Fruit fly (Drosophila melanogaster): Measurements from ENCODE around the gene firl.
A peak's percentile ranks its signal among the peaks of the same experiment; 100 is the strongest.

firl gene

DNA sequence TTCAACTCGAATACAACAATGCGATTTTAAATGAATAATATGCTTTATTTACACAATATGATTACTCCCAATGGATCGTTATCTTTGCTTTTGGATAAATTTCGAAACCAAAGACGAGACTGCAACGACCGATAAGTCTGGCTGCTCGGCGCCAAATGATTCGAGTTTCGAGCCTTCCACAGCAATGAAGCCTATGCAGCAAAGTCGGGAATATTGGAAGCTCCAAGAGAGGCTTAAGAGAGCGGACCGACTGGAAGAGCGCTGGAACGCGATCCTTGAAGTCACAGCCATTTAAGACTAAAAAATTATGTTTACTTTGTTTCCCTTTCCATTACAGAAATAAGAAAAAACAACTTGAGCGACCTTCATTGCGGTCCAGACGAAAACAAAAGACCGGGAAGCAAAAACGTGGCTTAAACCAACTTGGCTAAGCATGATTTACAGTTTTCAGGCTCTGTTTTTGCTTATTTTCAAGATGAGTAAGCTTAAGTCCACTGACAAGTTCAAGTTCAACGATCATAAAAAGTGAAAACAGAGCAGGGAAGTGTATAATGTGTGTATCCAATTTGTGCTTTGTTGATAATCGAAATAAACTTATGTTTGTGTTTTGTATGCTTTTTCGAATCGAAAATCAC, at the start of gene firl:
firl (minus strand) TSS at position 159 of the 635 bp plus-strand sequence.
- TF ChIP-seq CG17801 (GFP tag; optimal IDR thresholded peaks at IDR 0.05; ENCODE audit: partially characterized antibody): no peak

DNA sequence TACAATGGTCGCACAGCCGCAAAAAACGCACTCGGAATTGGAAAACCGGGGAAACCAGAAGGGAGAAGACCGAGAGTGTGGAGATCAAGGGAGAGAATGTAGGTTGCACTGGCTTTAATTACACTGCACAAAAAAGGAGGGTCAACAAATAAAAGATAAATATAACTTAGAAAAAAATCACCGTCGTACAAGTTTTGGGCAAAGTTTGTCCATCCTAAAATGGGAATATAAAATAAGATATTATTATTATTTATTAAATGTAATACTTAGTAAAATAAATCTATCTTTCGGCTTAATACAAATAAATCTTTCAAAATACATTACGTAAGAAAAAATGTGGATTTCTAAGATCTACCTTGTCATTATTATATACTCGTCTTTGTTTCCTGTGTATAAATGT, 49.2 kb upstream of the firl start:
- TF ChIP-seq CG17801 (GFP tag; optimal IDR thresholded peaks at IDR 0.05; ENCODE audit: partially characterized antibody): no peak

DNA sequence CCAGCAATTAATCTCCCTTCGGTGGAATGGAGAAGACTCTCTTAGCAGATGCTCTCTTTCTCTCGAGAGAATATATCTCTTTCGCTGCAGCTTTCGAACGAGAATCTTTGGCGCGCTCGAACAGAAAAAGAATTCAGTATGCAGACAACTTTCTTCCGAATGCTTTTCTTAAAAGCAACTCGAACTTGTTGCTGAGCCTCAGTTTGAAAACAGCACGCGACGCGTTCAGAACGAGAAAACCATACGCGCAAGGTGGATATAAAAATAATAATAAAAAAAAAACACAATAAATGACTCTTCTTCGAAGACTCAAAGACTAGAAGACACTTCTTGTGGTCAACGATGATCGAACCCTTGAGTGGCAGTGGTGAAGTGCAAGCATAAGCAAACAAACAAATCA, 47.6 kb upstream of the firl start, which contains the start of gene CG17211:
CG17211 (plus strand) TSS at position 202 of the 400 bp plus-strand sequence.
- TF ChIP-seq CG17801 (GFP tag; optimal IDR thresholded peaks at IDR 0.05; ENCODE audit: partially characterized antibody): no peak

DNA sequence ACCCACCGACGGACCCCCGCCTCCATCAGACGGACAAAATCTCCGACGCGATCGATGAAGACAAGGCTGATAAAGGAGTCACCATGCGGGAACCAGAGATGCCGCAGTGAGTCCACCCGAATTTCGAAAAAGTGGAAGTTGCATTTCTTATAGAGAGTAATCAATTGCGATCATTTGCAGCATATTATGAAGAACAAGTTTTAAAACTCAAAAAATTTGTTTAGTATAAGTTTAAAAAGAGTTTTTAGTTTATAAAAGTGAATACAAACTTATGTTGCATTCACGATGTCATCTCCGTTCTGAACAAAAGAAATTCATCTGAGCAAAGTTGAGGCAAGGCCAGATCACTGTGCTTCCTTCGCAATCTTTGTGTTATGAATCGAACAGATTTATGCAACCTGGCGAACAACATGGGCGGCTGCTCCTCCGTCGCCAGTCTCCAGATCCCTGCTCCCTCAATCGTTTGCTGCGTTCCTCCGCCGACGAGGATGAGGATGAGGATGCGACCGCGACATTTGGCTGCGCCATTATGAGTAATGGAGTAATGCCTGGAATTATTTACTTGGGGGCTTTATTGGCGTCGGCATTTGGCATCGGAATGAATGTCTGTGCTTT, 46.5 kb upstream of the firl start:
- no peak for TF ChIP-seq CG17801 (GFP tag; optimal IDR thresholded peaks at IDR 0.05; ENCODE audit: partially characterized antibody)

DNA sequence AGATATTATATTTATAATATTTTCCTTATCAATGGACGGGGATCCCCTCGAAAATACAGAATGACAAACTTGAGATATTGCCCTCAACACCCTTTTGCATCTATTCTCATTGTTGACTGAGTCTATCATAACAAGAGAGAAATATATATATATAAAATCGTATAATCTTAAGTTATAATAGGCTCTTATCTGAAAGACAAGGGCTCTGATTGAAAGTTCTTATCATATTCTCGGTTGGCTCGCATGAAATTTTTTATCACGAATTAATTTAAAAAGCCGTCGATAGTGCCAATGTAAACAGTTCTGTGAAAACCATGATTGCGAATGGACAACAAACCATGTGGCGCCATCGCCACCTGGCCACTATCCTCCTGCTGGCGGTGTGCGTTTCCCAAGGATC, 44.2 kb upstream of the firl start, which contains the start of gene Phae2:
Phae2 (plus strand) TSS at position 301 of the 400 bp plus-strand sequence.
- TF ChIP-seq CG17801 (GFP tag; optimal IDR thresholded peaks at IDR 0.05; ENCODE audit: partially characterized antibody): no peak

DNA sequence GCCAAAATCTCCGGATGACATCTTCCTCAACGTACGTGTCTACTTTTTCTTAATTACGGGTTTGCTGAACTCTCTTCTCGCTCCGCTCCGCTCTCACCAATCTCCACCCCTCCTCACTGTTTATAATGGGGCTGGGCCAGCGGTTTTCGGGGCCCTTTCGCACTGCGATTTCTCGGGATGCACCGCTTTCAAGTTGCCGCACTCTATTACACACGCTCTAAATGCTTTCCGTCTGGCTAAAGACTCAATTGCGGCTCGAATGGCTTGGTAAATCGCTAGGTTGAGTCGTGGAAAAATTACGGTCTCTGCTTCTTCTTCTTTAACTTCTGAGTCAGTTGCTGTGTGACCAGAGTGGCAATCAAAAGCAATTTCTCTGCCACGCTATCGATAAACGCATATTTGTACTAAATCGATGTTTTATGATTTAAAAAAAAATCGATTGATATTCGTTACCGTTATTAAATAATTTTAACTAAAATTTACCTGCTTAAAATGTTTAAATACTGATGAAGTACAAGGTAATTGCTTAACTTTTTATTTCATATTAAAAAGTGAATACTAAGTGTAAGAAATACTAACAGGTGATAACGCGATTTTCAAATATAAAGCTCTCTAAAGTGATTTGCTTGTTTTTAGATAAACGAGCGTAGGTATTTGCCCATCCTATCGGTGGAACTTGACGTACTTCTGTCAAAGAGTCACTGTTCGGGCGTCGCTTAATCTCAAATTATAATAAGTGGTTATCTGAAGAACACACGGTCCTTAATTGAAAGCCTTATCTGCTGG, 42.4 kb upstream of the firl start, which contains the start of the genes Rab6 and Phae1:
Rab6 (minus strand) TSS at position 338 of the 786 bp plus-strand sequence.
Phae1 (plus strand) TSS at position 639 of the 786 bp plus-strand sequence.
- peak; percentile 63 for TF ChIP-seq CG17801 (GFP tag; optimal IDR thresholded peaks at IDR 0.05; ENCODE audit: partially characterized antibody)

DNA sequence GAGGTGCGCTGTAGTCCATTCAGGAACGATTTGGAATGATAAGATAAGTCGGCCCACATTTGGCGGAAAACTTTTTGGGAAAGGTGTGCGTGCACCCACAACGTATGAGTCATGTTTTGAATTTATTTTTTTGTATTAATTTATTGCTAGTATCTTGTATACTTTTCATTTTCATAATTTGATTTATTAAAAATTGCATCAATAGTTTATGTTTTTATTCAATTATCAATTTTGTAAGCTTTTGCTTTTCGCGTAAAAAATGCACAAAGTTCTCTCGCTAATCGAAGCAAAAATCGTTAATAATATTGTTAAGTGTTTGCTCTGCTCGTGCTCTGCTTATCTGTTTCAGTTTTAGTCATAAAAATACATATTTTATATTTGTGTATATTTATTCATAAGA, 40.5 kb upstream of the firl start:
- TF ChIP-seq CG17801 (GFP tag; optimal IDR thresholded peaks at IDR 0.05; ENCODE audit: partially characterized antibody): no peak

DNA sequence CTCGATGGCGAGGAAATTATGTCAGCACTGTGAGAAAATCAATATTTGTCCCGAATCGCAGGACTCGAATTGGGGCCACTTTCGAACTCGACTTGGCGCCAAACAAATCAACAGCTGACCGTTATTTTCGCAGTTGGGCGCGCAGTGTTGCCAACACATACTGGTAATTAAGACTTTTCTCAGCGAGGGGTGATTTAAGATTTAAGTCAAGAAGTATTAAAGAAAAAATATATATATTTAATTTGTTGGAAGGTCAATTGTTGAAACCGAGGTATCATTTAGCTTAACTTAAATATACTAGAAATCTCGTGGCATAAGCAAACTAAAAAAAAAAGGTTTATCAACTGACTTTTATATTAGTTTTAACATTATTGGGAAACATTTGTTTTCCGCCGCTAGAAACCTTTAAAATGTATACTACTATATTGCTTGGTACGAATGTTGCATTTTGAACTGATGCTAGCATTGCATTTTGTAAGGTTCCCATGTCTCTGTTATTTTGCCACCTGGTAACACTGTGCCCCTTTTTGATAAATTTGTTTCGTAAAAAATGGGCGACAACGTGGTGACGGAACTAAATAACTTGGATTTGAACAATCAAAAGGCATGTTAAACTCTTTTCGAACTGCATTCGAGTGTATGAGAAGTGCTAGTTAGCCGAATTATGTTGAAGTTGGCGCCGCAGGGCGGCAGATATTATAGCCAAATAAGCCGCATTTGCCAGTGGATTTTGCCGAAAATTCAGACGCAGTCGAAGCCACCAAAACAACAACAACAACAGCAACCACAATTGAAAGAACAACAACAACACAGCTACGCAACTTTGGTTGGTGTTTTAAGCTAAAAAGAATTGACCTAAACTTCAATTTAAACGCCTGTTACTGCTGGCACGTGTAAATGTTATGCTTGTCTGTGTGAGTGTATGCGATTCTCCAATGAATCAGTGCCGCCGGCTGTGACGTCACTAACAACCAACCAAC, 36.9 kb upstream of the firl start, which contains the start of the genes Patsas and ThrRS:
Patsas (minus strand) TSS at position 55 of the 980 bp plus-strand sequence.
ThrRS (plus strand) TSS at position 521 of the 980 bp plus-strand sequence.
- TF ChIP-seq CG17801 (GFP tag; optimal IDR thresholded peaks at IDR 0.05; ENCODE audit: partially characterized antibody): peak; percentile 44

DNA sequence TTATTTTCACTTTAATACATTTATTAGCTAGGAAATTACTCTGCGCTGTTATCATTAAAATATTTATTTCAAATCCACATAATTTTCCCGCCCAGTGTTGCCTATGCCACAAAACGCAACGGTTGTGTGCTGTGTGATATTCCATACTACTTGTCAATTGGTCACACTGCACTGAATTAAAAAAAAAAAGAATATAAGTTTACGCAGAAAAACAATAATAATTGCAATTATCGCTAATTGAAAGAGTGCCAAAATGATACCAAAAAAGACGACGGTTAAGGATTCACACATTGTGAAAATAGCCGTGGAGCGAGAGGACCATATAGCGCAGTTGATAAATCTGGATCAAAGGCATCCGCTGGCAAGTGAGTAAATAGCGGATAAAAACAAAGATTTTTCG, 31.1 kb upstream of the firl start, which contains the start of gene Ced-12:
Ced-12 (plus strand) TSS at position 141 of the 400 bp plus-strand sequence.
- no peak for TF ChIP-seq CG17801 (GFP tag; optimal IDR thresholded peaks at IDR 0.05; ENCODE audit: partially characterized antibody)

DNA sequence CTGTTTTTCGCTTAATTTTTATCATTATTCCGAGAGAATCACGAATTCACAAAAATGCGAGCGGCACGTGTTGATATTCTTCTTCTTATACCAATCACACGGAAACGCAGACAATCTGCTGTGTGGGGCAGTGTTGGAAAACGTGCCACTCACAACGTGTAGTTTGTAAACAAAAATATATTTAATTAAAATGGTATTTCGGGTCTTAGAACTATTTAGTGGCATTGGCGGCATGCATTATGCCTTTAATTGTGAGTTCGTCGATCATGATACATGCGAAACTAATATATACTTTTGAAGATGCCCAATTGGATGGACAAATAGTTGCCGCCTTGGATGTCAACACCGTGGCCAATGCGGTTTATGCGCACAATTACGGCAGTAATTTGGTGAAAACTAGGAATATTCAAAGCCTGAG, 29.8 kb upstream of the firl start, which contains the start of the genes CG6712 and Mt2:
CG6712 (minus strand) TSS at position 116 of the 418 bp plus-strand sequence.
Mt2 (plus strand) TSS at position 130 of the 418 bp plus-strand sequence.
- no peak for TF ChIP-seq CG17801 (GFP tag; optimal IDR thresholded peaks at IDR 0.05; ENCODE audit: partially characterized antibody)

DNA sequence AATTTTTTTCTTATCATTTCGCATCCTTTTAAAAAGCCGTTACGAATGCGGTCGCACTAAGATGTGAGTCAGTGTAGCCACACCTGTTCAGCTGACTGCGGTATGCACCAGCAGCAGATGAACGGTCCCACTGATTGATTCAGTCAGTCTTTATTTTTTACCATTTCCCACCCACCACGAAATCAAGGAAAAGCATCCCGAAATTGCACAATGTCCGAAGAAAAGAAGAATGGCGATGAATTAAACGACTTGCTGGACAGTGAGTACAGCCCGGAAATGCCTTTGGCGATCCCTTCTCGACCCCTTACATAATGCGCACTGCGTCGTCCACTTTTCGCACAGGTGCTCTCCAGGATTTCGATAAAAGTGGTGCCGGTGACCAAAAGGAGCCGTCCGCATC, 27.1 kb upstream of the firl start:
- no peak for TF ChIP-seq CG17801 (GFP tag; optimal IDR thresholded peaks at IDR 0.05; ENCODE audit: partially characterized antibody)

DNA sequence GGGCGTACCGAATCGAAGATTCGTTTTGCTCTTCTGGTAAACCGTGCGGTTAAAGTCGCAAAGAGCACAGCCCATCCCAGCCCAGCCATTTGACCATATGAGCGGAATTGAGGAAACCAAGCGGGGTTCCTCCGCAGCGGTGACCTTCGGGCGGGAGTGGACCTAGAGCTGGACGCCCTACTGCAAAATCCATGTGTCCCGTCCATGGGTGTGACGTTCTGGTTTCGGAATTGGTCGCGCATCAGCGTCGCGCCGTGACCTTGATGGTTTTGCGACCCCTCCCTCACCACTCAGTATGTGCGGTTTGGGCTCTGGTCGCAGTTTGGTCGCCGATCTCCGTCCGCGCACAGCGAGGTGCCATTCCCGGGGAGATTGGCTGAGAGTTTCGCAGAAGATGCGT, 26.1 kb upstream of the firl start:
- TF ChIP-seq CG17801 (GFP tag; optimal IDR thresholded peaks at IDR 0.05; ENCODE audit: partially characterized antibody): no peak

DNA sequence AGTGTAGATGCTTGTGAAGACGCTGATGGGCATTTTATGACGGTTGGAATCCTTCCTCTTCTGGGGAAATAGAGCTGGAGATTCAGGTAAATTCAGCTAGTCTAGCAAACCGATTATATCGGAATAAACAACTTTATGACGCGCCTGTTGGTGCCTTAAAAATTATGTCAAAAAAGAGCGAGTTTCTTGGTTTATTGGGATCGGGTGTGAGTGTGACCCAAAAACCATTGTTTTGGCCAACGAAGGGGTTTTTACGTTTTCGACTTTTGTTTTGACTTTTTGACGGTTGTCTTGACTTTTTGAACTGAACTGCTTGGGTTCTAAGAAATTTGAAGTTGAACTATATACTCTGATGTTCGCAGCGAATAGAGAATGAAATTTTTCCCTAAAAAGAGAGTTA, 25.5 kb upstream of the firl start:
- no peak for TF ChIP-seq CG17801 (GFP tag; optimal IDR thresholded peaks at IDR 0.05; ENCODE audit: partially characterized antibody)

DNA sequence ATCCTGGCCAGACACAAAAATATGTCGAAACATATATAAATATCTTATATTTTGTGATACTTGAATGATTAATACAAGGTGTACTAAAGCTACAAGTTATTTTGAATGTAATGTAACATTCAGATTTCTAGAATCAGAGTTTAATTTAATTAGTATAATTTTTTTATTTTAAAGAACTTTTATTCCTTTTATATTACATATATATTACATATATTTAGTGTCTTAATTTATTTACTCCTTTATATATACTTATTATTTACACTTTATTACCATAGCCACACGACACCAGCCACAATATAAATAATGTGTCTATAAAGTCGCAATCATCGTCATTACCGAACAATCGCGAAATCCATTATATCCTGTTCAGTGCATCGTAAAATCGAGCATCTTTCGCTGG, 24.9 kb upstream of the firl start, which contains the start of gene Pex19:
Pex19 (plus strand) TSS at position 301 of the 400 bp plus-strand sequence.
- no peak for TF ChIP-seq CG17801 (GFP tag; optimal IDR thresholded peaks at IDR 0.05; ENCODE audit: partially characterized antibody)

Measured in ovary, adult (tissue).